Worm (Caenorhabditis elegans) whole organism, L2 larva: Measurements from ENCODE around the gene R13A1.3.

Source experiments
- C34F6.9 ChIP-seq: fragments of 150-350 bp; optimal IDR thresholded peaks from 2 replicates; lab custom pipeline; 2014; ENCODE audit warnings: missing biosample characterization, missing genetic modification characterization
- F13H6.1 ChIP-seq: sonication (generic microtip); optimal IDR thresholded peaks from 2 replicates; lab custom pipeline; 2016; ENCODE audit warnings: missing genetic modification characterization, missing compliant biosample characterization
- R02D3.7 ChIP-seq: fragments of 150-350 bp; optimal IDR thresholded peaks from 2 replicates; lab custom pipeline; 2014; ENCODE audit warnings: missing biosample characterization, missing genetic modification characterization
- alr-1 ChIP-seq: fragments of 150-350 bp; optimal IDR thresholded peaks from 2 replicates; lab custom pipeline; 2014; ENCODE audit warnings: missing biosample characterization, missing genetic modification characterization
- aly-2 ChIP-seq: fragments of 150-350 bp; optimal IDR thresholded peaks from 2 replicates; lab custom pipeline; 2014; ENCODE audit warnings: missing biosample characterization, missing genetic modification characterization
- ama-1 ChIP-seq: fragments of 150-350 bp; optimal IDR thresholded peaks from 2 replicates; lab custom pipeline; 2018; ENCODE audit warnings: inconsistent platforms
- blmp-1 ChIP-seq: sonication (generic microtip); optimal IDR thresholded peaks from 2 replicates; lab custom pipeline; 2017; ENCODE audit warnings: missing genetic modification characterization, mild to moderate bottlenecking, missing compliant biosample characterization, antibody characterized with exemption, moderate library complexity; ENCODE audit not compliant: insufficient read depth
- ceh-16 ChIP-seq: fragments of 150-350 bp; optimal IDR thresholded peaks from 2 replicates; lab custom pipeline; 2014; ENCODE audit warnings: missing biosample characterization, missing genetic modification characterization
- ceh-82 ChIP-seq: fragments of 150-350 bp; optimal IDR thresholded peaks from 2 replicates; lab custom pipeline; 2014; ENCODE audit warnings: missing biosample characterization, missing genetic modification characterization
- crh-2 ChIP-seq: sonication (generic microtip); optimal IDR thresholded peaks from 2 replicates; lab custom pipeline; 2017; ENCODE audit warnings: missing biosample characterization, missing genetic modification characterization
- dmd-4 ChIP-seq: sonication (generic microtip); optimal IDR thresholded peaks from 2 replicates; lab custom pipeline; 2017; ENCODE audit warnings: missing biosample characterization, missing genetic modification characterization
- egl-27 ChIP-seq: sonication (generic microtip); optimal IDR thresholded peaks from 3 replicates; lab custom pipeline; 2017; ENCODE audit warnings: missing biosample characterization, missing genetic modification reagents, missing genetic modification characterization
- elt-1 ChIP-seq: fragments of 150-350 bp; optimal IDR thresholded peaks from 2 replicates; lab custom pipeline; 2014; ENCODE audit warnings: missing biosample characterization, missing genetic modification characterization
- elt-3 ChIP-seq: sonication (generic microtip); optimal IDR thresholded peaks from 2 replicates; lab custom pipeline; 2017; ENCODE audit warnings: missing biosample characterization, missing genetic modification characterization
- fos-1 ChIP-seq: fragments of 150-350 bp; optimal IDR thresholded peaks from 2 replicates; lab custom pipeline; 2014; ENCODE audit warnings: missing biosample characterization, missing genetic modification characterization
- gmeb-1 ChIP-seq: fragments of 150-350 bp; optimal IDR thresholded peaks from 2 replicates; lab custom pipeline; 2014; ENCODE audit warnings: missing biosample characterization, missing genetic modification characterization
- lin-11 ChIP-seq: fragments of 150-350 bp; sonication (generic microtip); optimal IDR thresholded peaks from 2 replicates; lab custom pipeline; 2014; ENCODE audit warnings: missing biosample characterization, missing genetic modification characterization, inconsistent platforms, mixed read lengths
- lin-13 ChIP-seq: fragments of 150-350 bp; optimal IDR thresholded peaks from 2 replicates; lab custom pipeline; 2014; ENCODE audit warnings: missing biosample characterization, missing genetic modification reagents, missing genetic modification characterization
- lsy-2 ChIP-seq, 2 experiments: fragments of 150-350 bp in 1 of 2; sonication (generic microtip) in 1 of 2; optimal IDR thresholded peaks; 2 replicates each; lab custom pipeline; 2014 to 2017; ENCODE audit warnings: missing biosample characterization in 2 of 2, missing genetic modification characterization in 2 of 2
- mbf-1 ChIP-seq: sonication (generic microtip); optimal IDR thresholded peaks from 2 replicates; lab custom pipeline; 2017; ENCODE audit warnings: missing biosample characterization, missing genetic modification characterization
- mdl-1 ChIP-seq, 2 experiments: fragments of 150-350 bp in 1 of 2; sonication (generic microtip) in 1 of 2; optimal IDR thresholded peaks; 2 replicates each; lab custom pipeline; 2017; ENCODE audit warnings: missing biosample characterization in 2 of 2, missing genetic modification characterization in 2 of 2
- nhr-10 ChIP-seq: sonication (generic microtip); optimal IDR thresholded peaks from 2 replicates; lab custom pipeline; 2017; ENCODE audit warnings: missing biosample characterization, missing genetic modification characterization
- nhr-11 ChIP-seq: fragments of 150-350 bp; optimal IDR thresholded peaks from 2 replicates; lab custom pipeline; 2014; ENCODE audit warnings: missing biosample characterization, missing genetic modification characterization
- nhr-12 ChIP-seq: fragments of 150-350 bp; optimal IDR thresholded peaks from 2 replicates; lab custom pipeline; 2014; ENCODE audit warnings: missing biosample characterization, missing genetic modification characterization
- nhr-129 ChIP-seq: fragments of 150-350 bp; optimal IDR thresholded peaks from 2 replicates; lab custom pipeline; 2014; ENCODE audit warnings: missing biosample characterization, missing genetic modification characterization
- nhr-21 ChIP-seq: fragments of 150-350 bp; optimal IDR thresholded peaks from 2 replicates; lab custom pipeline; 2014; ENCODE audit warnings: missing biosample characterization, missing genetic modification characterization
- nhr-23 ChIP-seq: fragments of 150-350 bp; optimal IDR thresholded peaks from 2 replicates; lab custom pipeline; 2014; ENCODE audit warnings: missing biosample characterization, missing genetic modification reagents, missing genetic modification characterization
- nhr-237 ChIP-seq: fragments of 150-350 bp; optimal IDR thresholded peaks from 2 replicates; lab custom pipeline; 2014; ENCODE audit warnings: missing biosample characterization, missing genetic modification characterization
- nhr-25 ChIP-seq: fragments of 150-350 bp; sonication (generic microtip); optimal IDR thresholded peaks from 3 replicates; lab custom pipeline; 2014; ENCODE audit warnings: missing biosample characterization, missing genetic modification characterization
- nhr-6 ChIP-seq: fragments of 150-350 bp; optimal IDR thresholded peaks from 2 replicates; lab custom pipeline; 2014; ENCODE audit warnings: missing biosample characterization, missing genetic modification characterization
- nhr-77 ChIP-seq: fragments of 150-350 bp; optimal IDR thresholded peaks from 2 replicates; lab custom pipeline; 2014; ENCODE audit warnings: missing biosample characterization, missing genetic modification characterization
- peb-1 ChIP-seq: fragments of 150-350 bp; optimal IDR thresholded peaks from 2 replicates; lab custom pipeline; 2014; ENCODE audit warnings: missing biosample characterization, missing genetic modification characterization
- sem-4 ChIP-seq: fragments of 150-350 bp; optimal IDR thresholded peaks from 2 replicates; lab custom pipeline; 2014; ENCODE audit warnings: missing biosample characterization, missing genetic modification reagents, missing genetic modification characterization
- skn-1 ChIP-seq: sonication (generic microtip); optimal IDR thresholded peaks from 2 replicates; lab custom pipeline; 2017; ENCODE audit warnings: missing biosample characterization, missing genetic modification characterization
- sma-3 ChIP-seq: sonication (generic microtip); optimal IDR thresholded peaks from 2 replicates; lab custom pipeline; 2016; ENCODE audit warnings: missing genetic modification reagents, missing genetic modification characterization, missing compliant biosample characterization
- sma-9 ChIP-seq, 2 experiments: fragments of 150-350 bp in 1 of 2; sonication (generic microtip) in 1 of 2; optimal IDR thresholded peaks; 2 replicates each; lab custom pipeline; 2014 to 2016; ENCODE audit warnings: missing genetic modification characterization in 2 of 2, mild to moderate bottlenecking in 1 of 2, missing biosample characterization in 1 of 2, missing compliant biosample characterization in 1 of 2, missing genetic modification reagents in 1 of 2, moderate library complexity in 1 of 2
- snpc-4 ChIP-seq: fragments of 150-350 bp; optimal IDR thresholded peaks from 2 replicates; lab custom pipeline; 2014; ENCODE audit warnings: missing biosample characterization, missing genetic modification characterization
- unc-55 ChIP-seq: fragments of 150-350 bp; sonication (generic microtip); optimal IDR thresholded peaks from 3 replicates; lab custom pipeline; 2014; ENCODE audit warnings: missing biosample characterization, missing genetic modification reagents, missing genetic modification characterization
- unc-62 ChIP-seq: fragments of 150-350 bp; optimal IDR thresholded peaks from 2 replicates; lab custom pipeline; 2014; ENCODE audit warnings: missing biosample characterization, missing genetic modification reagents, missing genetic modification characterization
- zag-1 ChIP-seq: fragments of 150-350 bp; optimal IDR thresholded peaks from 2 replicates; lab custom pipeline; 2014; ENCODE audit warnings: missing biosample characterization, missing genetic modification characterization
- ztf-1 ChIP-seq: fragments of 200-800 bp; sonication (Bioruptor generic); conservative IDR thresholded peaks from 2 replicates; pipeline ENCODE4 v1.3.6; 2022; ENCODE audit warnings: missing genetic modification characterization, missing compliant biosample characterization
- ztf-11 ChIP-seq: sonication (generic microtip); optimal IDR thresholded peaks from 2 replicates; lab custom pipeline; 2017; ENCODE audit warnings: missing biosample characterization, missing genetic modification characterization
- ztf-4 ChIP-seq: fragments of 150-350 bp; optimal IDR thresholded peaks from 2 replicates; lab custom pipeline; 2014; ENCODE audit warnings: missing biosample characterization, missing genetic modification characterization

R13A1.3 gene

ce11 chrIV:7166553-7166952, 37.2 kb upstream of the R13A1.3 start, which contains the start of gene C42D4.18:
TSS of gene C42D4.18 (plus strand) at chrIV:7166783.
- no peak for TF ChIP-seq ztf-1 (GFP tag; lab: Robert Waterston, UW)
- TF ChIP-seq nhr-6, result no peak
- TF ChIP-seq nhr-129 (tag; lab: Kevin White, UChicago), result peak; percentile 26
- TF ChIP-seq crh-2 (tag; lab: Kevin White, UChicago), result no peak
- peak in 1 of 2 experiments; percentile 48 for TF ChIP-seq lsy-2 (tag; optimal IDR thresholded peaks at IDR 0.05; lab: Kevin White, UChicago)
- no peak for TF ChIP-seq lin-11 (tag; lab: Kevin White, UChicago)
- peak; percentile 62 for TF ChIP-seq C34F6.9
- TF ChIP-seq unc-55 (GFP tag; lab: Kevin White, UChicago), result peak; percentile 55
- no peak for TF ChIP-seq ztf-4 (tag; lab: Kevin White, UChicago)
- TF ChIP-seq nhr-10 (tag; lab: Kevin White, UChicago), result no peak
- no peak for TF ChIP-seq dmd-4 (tag; lab: Kevin White, UChicago)
- no peak for TF ChIP-seq ama-1 (lab: Kevin White, UChicago)
- peak in 1 of 2 experiments; percentile 37 for TF ChIP-seq mdl-1 (tag; optimal IDR thresholded peaks at IDR 0.05; lab: Kevin White, UChicago)
- no peak for TF ChIP-seq fos-1 (tag; lab: Kevin White, UChicago)
- TF ChIP-seq lin-13 (GFP tag; lab: Kevin White, UChicago), result no peak
- no peak for TF ChIP-seq sem-4
- peak; percentile 36 for TF ChIP-seq sma-9 (GFP tag; optimal IDR thresholded peaks at IDR 0.05; lab: Kevin White, UChicago)
- TF ChIP-seq sma-9 (tag; optimal IDR thresholded peaks at IDR 0.05; lab: Kevin White, UChicago), result no peak

- TF ChIP-seq unc-62 (GFP tag; lab: Kevin White, UChicago), result no peak
- no peak for TF ChIP-seq nhr-21 (tag; lab: Kevin White, UChicago)
- no peak for TF ChIP-seq zag-1 (tag; lab: Kevin White, UChicago)
- TF ChIP-seq nhr-12, result no peak
- TF ChIP-seq peb-1 (tag; lab: Kevin White, UChicago), result no peak
- no peak for TF ChIP-seq elt-3
- no peak for TF ChIP-seq elt-1
- TF ChIP-seq F13H6.1, result no peak
- TF ChIP-seq nhr-237, result no peak
- TF ChIP-seq lin-13 (GFP tag; lab: Kevin White, UChicago), result peak; percentile 1
- no peak for TF ChIP-seq blmp-1 (tag; lab: Kevin White, UChicago)
- no peak for TF ChIP-seq gmeb-1 (tag; lab: Kevin White, UChicago)
- TF ChIP-seq sma-3 (GFP tag; lab: Kevin White, UChicago), result peak; percentile 5
- TF ChIP-seq mdl-1 (tag; optimal IDR thresholded peaks at IDR 0.05; lab: Kevin White, UChicago), result no peak
- TF ChIP-seq ztf-1 (GFP tag; lab: Robert Waterston, UW), result no peak
- TF ChIP-seq sma-9 (GFP tag; optimal IDR thresholded peaks at IDR 0.05; lab: Kevin White, UChicago), result no peak
- no peak for TF ChIP-seq sma-9 (tag; optimal IDR thresholded peaks at IDR 0.05; lab: Kevin White, UChicago)
- no peak for TF ChIP-seq dmd-4 (tag; lab: Kevin White, UChicago)
- TF ChIP-seq ztf-11 (tag; lab: Kevin White, UChicago), result no peak
- no peak for TF ChIP-seq ceh-16 (tag; lab: Kevin White, UChicago)
- TF ChIP-seq snpc-4, result no peak
- TF ChIP-seq nhr-6, result no peak
- peak; percentile 43 for TF ChIP-seq crh-2 (tag; lab: Kevin White, UChicago)
- no peak for TF ChIP-seq nhr-77 (tag; lab: Kevin White, UChicago)
- TF ChIP-seq skn-1 (tag; lab: Kevin White, UChicago), result no peak
- no peak for TF ChIP-seq nhr-23 (tag; lab: Kevin White, UChicago)
- TF ChIP-seq nhr-129 (tag; lab: Kevin White, UChicago), result peak; percentile 0
- peak; percentile 70 for TF ChIP-seq C34F6.9
- TF ChIP-seq alr-1, result no peak
- TF ChIP-seq ama-1 (lab: Kevin White, UChicago), result no peak
- no peak for TF ChIP-seq ceh-82
- no peak for TF ChIP-seq aly-2 (tag; lab: Kevin White, UChicago)
- TF ChIP-seq nhr-11 (tag; lab: Kevin White, UChicago), result no peak
- no peak for TF ChIP-seq egl-27 (tag; lab: Kevin White, UChicago)
- TF ChIP-seq R02D3.7, result no peak
- peak; percentile 31 for TF ChIP-seq unc-55 (GFP tag; lab: Kevin White, UChicago)
- TF ChIP-seq nhr-25 (tag; lab: Kevin White, UChicago), result no peak
- no peak for TF ChIP-seq mbf-1 (tag; lab: Kevin White, UChicago)
- TF ChIP-seq lsy-2 (tag; optimal IDR thresholded peaks at IDR 0.05; lab: Kevin White, UChicago), result no peak
- TF ChIP-seq sem-4, result no peak
- TF ChIP-seq lin-11 (tag; lab: Kevin White, UChicago), result no peak
These were observed 35.6 kb upstream of the R13A1.3 start, which contains the start of gene skr-16 for ce11 chrIV:7167983-7168760. TSS of gene skr-16 (plus strand) at chrIV:7168710.
